Fruit fly (Drosophila melanogaster): ENCODE measurements around the gene CG18259.

Gene CG18259

DNA sequence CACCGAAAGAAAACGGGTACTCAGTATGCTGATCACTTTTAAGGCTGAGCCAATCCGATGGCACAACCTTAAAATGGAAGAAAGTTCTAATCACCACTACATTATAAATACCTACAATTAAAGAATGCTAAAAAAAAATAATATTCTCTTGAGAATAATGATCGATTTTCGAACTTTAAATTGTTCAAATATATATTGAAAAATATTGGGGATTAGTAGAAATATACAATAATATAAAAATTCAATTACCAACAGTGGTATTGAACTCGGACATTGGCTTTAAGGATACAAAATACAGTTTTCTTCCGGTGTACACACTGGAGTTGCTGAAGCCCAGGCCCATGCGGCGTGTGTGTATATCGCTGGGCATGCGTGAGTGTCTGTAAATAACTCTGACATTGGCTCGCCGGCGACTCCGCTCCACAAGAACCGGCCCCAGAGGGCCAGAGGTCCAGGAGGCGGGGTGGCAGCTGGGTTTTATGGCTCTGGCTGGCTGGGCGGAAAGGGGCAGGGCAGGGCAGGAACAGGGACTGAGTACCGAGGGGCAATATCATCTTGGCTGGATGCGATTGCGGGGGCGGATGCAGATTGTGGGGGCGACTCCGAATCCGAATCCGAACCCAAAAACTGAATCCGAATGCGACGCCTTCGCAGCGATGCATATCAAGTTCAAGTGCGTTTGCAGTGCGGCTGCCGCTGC lies 7.3 kb downstream of the CG18259 start:
- TF ChIP-seq CG13204 (GFP tag; optimal IDR thresholded peaks at IDR 0.05): peak; percentile 89
- TF ChIP-seq rn (GFP tag; IDR thresholded peaks at IDR 0.05): no peak
- TF ChIP-seq CG14655 (GFP tag; optimal IDR thresholded peaks at IDR 0.05): peak; percentile 94
- TF ChIP-seq CG12605 (GFP tag; IDR thresholded peaks at IDR 0.05): peak; percentile 11; the same call in 1 of the 2 replicates
- TF ChIP-seq Pif1B (GFP tag; optimal IDR thresholded peaks at IDR 0.05): peak; percentile 72
- TF ChIP-seq D1 (tag; optimal IDR thresholded peaks at IDR 0.05): peak; percentile 84
- TF ChIP-seq CG8159 (tag; optimal IDR thresholded peaks at IDR 0.05): peak; percentile 93
- TF ChIP-seq CG9948 (tag; optimal IDR thresholded peaks at IDR 0.05): peak; percentile 91
- peak; percentile 86 for TF ChIP-seq Snoo (tag; optimal IDR thresholded peaks at IDR 0.05)
- peak; percentile 87 for TF ChIP-seq CG8301 (tag; optimal IDR thresholded peaks at IDR 0.05)
- TF ChIP-seq fd96Ca (GFP tag; IDR thresholded peaks at IDR 0.05): peak; percentile 56; the same call in 1 of the 3 replicates
- peak; percentile 72 for TF ChIP-seq gl (tag; optimal IDR thresholded peaks at IDR 0.05)
- peak; percentile 67 for TF ChIP-seq EcR (GFP tag; optimal IDR thresholded peaks at IDR 0.05)
- TF ChIP-seq CG32121 (GFP tag; IDR thresholded peaks at IDR 0.05): no peak; the same call in 1 of the 2 replicates
- TF ChIP-seq CG10348 (GFP tag; IDR thresholded peaks at IDR 0.05): no peak
- TF ChIP-seq Pif1A (GFP tag; optimal IDR thresholded peaks at IDR 0.05): peak; percentile 78
- peak; percentile 92 for TF ChIP-seq CG15710 (tag; optimal IDR thresholded peaks at IDR 0.05)
- TF ChIP-seq Ets98B (GFP tag; IDR thresholded peaks at IDR 0.05): no peak; the same call in 1 of the 2 replicates
- TF ChIP-seq CG34367 (tag; optimal IDR thresholded peaks at IDR 0.05): peak; percentile 87
- TF ChIP-seq CG4496 (GFP tag; IDR thresholded peaks at IDR 0.05): peak; percentile 48; the same call in 1 of the 3 replicates
- TF ChIP-seq CG17806 (tag; optimal IDR thresholded peaks at IDR 0.05): peak; percentile 83

DNA sequence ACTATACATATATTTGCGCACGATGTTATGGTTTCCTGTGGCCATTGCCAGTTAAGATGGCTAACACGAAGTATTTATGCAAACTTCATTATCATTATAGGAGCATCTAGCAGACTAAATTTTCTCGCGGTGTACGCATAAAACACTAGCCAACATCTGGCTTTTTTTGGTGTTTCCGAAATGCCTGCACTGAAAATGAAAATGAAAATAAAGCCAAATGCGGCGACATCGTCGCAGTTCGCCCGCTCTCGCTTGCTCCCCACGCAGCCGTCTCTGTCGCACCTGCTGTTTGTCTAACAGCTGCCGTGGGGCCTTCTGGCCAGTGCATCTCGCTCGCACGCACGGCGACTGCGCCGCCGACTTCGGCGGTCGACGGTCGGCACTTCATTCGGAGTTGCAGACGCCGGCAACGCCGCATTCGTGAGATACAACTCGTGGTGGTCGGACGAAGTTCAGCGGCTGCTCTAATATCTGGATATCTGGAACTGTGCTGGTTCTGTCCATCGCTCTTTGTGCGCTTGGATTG lies 8.4 kb downstream of the CG18259 start, which contains the start of gene CG6891:
Gene CG6891 (plus strand): TSS at position 411 of the 526 bp plus-strand sequence.
- TF ChIP-seq Pif1A (GFP tag; optimal IDR thresholded peaks at IDR 0.05): peak; percentile 18
- TF ChIP-seq CG14655 (GFP tag; optimal IDR thresholded peaks at IDR 0.05): peak; percentile 70
- peak; percentile 18 for TF ChIP-seq CG9948 (tag; optimal IDR thresholded peaks at IDR 0.05)
- TF ChIP-seq CG4496 (GFP tag; IDR thresholded peaks at IDR 0.05): peak; percentile 78
- peak; percentile 27 for TF ChIP-seq CG15710 (tag; optimal IDR thresholded peaks at IDR 0.05)
- TF ChIP-seq CG17806 (tag; optimal IDR thresholded peaks at IDR 0.05): peak; percentile 34
- peak; percentile 40 for TF ChIP-seq Pif1B (GFP tag; optimal IDR thresholded peaks at IDR 0.05)
- peak; percentile 70 for TF ChIP-seq CG32121 (GFP tag; IDR thresholded peaks at IDR 0.05)
- no peak for TF ChIP-seq D1 (tag; optimal IDR thresholded peaks at IDR 0.05)
- peak; percentile 99 for TF ChIP-seq CG13204 (GFP tag; optimal IDR thresholded peaks at IDR 0.05)
- TF ChIP-seq CG10348 (GFP tag; IDR thresholded peaks at IDR 0.05): no peak
- TF ChIP-seq Ets98B (GFP tag; IDR thresholded peaks at IDR 0.05): peak; percentile 63
- peak; percentile 73 for TF ChIP-seq Snoo (tag; optimal IDR thresholded peaks at IDR 0.05)
- peak; percentile 76 for TF ChIP-seq EcR (GFP tag; optimal IDR thresholded peaks at IDR 0.05)
- TF ChIP-seq rn (GFP tag; IDR thresholded peaks at IDR 0.05): no peak
- no peak for TF ChIP-seq CG34367 (tag; optimal IDR thresholded peaks at IDR 0.05)
- peak; percentile 67; the same call in 2 of the 3 replicates for TF ChIP-seq fd96Ca (GFP tag; IDR thresholded peaks at IDR 0.05)
- no peak for TF ChIP-seq gl (tag; optimal IDR thresholded peaks at IDR 0.05)
- peak; percentile 47 for TF ChIP-seq CG8301 (tag; optimal IDR thresholded peaks at IDR 0.05)
- TF ChIP-seq CG12605 (GFP tag; IDR thresholded peaks at IDR 0.05): peak; percentile 41; the same call in 1 of the 2 replicates
- TF ChIP-seq CG8159 (tag; optimal IDR thresholded peaks at IDR 0.05): peak; percentile 21

DNA sequence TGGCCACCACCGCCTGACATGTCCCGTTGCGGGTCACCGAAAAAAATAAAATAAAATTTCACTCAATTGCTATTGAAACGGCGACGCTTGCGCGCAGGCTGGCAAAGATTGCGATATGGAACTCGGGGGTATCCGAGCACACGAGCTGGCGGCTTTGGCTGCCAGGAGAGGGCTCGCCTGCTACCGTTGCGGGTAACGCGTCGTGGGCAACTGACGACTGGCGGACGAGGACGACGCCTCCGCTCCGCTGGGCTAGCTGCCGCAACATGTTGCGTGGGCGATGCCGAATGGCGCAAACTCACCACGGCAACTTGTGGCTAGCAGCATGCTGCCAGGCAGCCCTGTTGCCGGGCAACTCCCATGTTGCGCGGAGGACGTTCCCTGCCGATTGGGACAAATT lies 9.5 kb downstream of the CG18259 start, which contains the start of gene CCKLR-17D3:
Gene CCKLR-17D3 (minus strand): TSS at position 211 of the 400 bp plus-strand sequence.
- TF ChIP-seq CG17806 (tag; optimal IDR thresholded peaks at IDR 0.05) (no peak), EcR (GFP tag; optimal IDR thresholded peaks at IDR 0.05) (no peak), CG14655 (GFP tag; optimal IDR thresholded peaks at IDR 0.05) (no peak), fd96Ca (GFP tag; IDR thresholded peaks at IDR 0.05) (no peak), Snoo (tag; optimal IDR thresholded peaks at IDR 0.05) (no peak), CG4496 (GFP tag; IDR thresholded peaks at IDR 0.05) (0 out of 3 replicates have a peak, but pooled peaks have one; percentile 23), CG32121 (GFP tag; IDR thresholded peaks at IDR 0.05) (0 out of 2 replicates have a peak, but pooled peaks have one; percentile 16), gl (tag; optimal IDR thresholded peaks at IDR 0.05) (no peak), CG10348 (GFP tag; IDR thresholded peaks at IDR 0.05) (no peak), CG8301 (tag; optimal IDR thresholded peaks at IDR 0.05) (no peak), Pif1A (GFP tag; optimal IDR thresholded peaks at IDR 0.05) (no peak), CG13204 (GFP tag; optimal IDR thresholded peaks at IDR 0.05) (peak; percentile 43)

DNA sequence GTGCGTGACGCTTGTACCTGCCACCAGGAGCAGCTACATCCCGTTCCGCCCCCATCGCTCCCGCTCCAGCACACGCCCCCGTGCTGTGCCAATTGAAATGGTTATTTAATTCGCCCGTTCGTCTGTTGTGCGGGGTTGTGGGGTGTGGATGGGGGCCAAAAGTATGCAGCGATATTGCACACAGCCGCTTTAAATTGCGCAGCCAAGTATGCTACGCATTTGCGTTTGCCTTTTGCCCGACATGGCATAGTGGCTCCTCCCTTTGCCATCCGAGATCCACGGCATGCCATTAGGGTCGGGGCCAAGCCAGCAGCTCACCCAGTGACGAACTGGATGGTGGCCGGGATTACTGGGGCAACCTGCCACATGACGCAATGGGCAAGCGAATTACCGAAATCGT lies 11.3 kb downstream of the CG18259 start:
- TF ChIP-seq CG15710 (tag; optimal IDR thresholded peaks at IDR 0.05) (no peak), CG4496 (GFP tag; IDR thresholded peaks at IDR 0.05) (peak; percentile 61; the same call in 2 of the 3 replicates)

DNA sequence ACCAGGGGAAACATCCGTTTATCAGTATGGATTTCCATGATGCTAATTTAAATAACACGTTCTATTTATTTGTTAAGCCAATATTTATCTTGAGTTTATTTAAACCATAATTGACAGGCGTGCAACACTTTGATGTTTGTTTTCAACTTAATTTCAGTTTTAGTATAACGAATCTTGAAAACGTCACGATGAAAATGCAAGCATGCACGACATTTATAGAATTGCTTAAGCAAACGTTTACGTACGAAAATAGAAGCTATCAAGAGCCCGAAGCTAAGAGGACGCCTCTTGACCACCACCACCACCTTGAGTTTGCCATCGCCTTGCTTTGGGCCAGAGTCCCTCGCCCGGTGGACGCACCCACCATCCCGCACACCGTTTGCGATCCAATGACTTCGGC lies 11.9 kb downstream of the CG18259 start:
- TF ChIP-seq fd96Ca (GFP tag; IDR thresholded peaks at IDR 0.05): no peak
- TF ChIP-seq CG8301 (tag; optimal IDR thresholded peaks at IDR 0.05): no peak
- TF ChIP-seq CG13204 (GFP tag; optimal IDR thresholded peaks at IDR 0.05): no peak
- no peak for TF ChIP-seq CG9948 (tag; optimal IDR thresholded peaks at IDR 0.05)
- no peak for TF ChIP-seq CG12605 (GFP tag; IDR thresholded peaks at IDR 0.05)
- TF ChIP-seq Pif1B (GFP tag; optimal IDR thresholded peaks at IDR 0.05): no peak
- TF ChIP-seq gl (tag; optimal IDR thresholded peaks at IDR 0.05): no peak
